Worm (Caenorhabditis elegans): ENCODE results near the gene C47D2.1.

Gene C47D2.1

DNA sequence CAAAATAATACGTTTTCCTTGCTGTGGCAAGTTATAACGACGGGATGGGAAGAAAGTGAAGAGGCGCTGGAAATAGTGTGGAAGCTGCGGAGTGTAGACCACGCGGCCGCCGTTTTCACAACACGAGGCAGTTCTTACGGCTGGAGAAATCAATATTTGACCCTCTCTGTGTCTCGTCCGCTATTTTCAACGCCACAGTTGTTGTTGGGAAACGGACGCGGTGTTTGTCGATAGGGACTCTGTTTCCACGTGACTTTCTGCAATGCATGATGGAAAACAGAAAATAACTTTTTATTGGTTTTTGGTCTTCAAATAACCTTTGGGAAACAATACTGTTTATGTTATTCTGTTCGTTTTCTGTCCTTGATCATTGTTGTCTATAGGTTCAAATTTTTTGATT is 17.0 kb downstream of the C47D2.1 start, which contains the start of gene K02A6.3 (continued):
- TF ChIP-seq nhr-237 (tag; optimal IDR thresholded peaks at IDR 0.05) = no peak
- TF ChIP-seq dmd-6 (GFP tag; IDR thresholded peaks at IDR 0.05) = peak; percentile 94
- no peak for TF ChIP-seq tag-97 (GFP tag; IDR thresholded peaks at IDR 0.05)
- TF ChIP-seq hif-1 (tag; optimal IDR thresholded peaks at IDR 0.05) = peak; percentile 9 to 86
- TF ChIP-seq dpl-1 (GFP tag; optimal IDR thresholded peaks at IDR 0.05) = peak; percentile 56
- no peak for TF ChIP-seq duxl-1 (tag; optimal IDR thresholded peaks at IDR 0.05; ENCODE audit: poor library complexity)
- TF ChIP-seq saeg-2 (GFP tag; IDR thresholded peaks at IDR 0.05) = no peak
- 0 out of 2 replicates have a peak, but pooled peaks have one; percentile 11 for TF ChIP-seq nhr-41 (GFP tag; IDR thresholded peaks at IDR 0.05)
- TF ChIP-seq lin-15B (tag; optimal IDR thresholded peaks at IDR 0.05) = no peak
- TF ChIP-seq ceh-62 (tag; optimal IDR thresholded peaks at IDR 0.05) = no peak
- peak; percentile 63 for TF ChIP-seq nhr-76 (tag; optimal IDR thresholded peaks at IDR 0.05)
- no peak for TF ChIP-seq F26F4.8 (GFP tag; conservative IDR thresholded peaks at IDR 0.05)
- TF ChIP-seq arid-1 (GFP tag; conservative IDR thresholded peaks at IDR 0.05) = peak; percentile 37; the same call in 1 of the 2 replicates
- no peak for TF ChIP-seq ceh-32 (tag; optimal IDR thresholded peaks at IDR 0.05; ENCODE audit: poor library complexity)
- no peak for TF ChIP-seq lin-39 (tag; optimal IDR thresholded peaks at IDR 0.05)
- TF ChIP-seq ZK337.2 (GFP tag; IDR thresholded peaks at IDR 0.05) = no peak
- TF ChIP-seq nhr-28 (tag; optimal IDR thresholded peaks at IDR 0.05) = peak; percentile 86
- no peak for TF ChIP-seq ama-1 (optimal IDR thresholded peaks at IDR 0.05)
- peak; percentile 78 for TF ChIP-seq jun-1 (tag; optimal IDR thresholded peaks at IDR 0.05)
- TF ChIP-seq pha-4 (GFP tag; IDR thresholded peaks at IDR 0.05) = peak; percentile 62
- TF ChIP-seq pha-4 (tag; optimal IDR thresholded peaks at IDR 0.05) = peak; percentile 21
- TF ChIP-seq spr-1 (tag; optimal IDR thresholded peaks at IDR 0.05) = peak; percentile 3
- TF ChIP-seq daf-19 (GFP tag; conservative IDR thresholded peaks at IDR 0.05) = no peak
- peak; percentile 78 for TF ChIP-seq ceh-28 (tag; optimal IDR thresholded peaks at IDR 0.05)
- peak; percentile 85 for TF ChIP-seq nhr-48 (tag; optimal IDR thresholded peaks at IDR 0.05)
- TF ChIP-seq ZK546.5 (tag; optimal IDR thresholded peaks at IDR 0.05) = no peak
- TF ChIP-seq snpc-4 (tag; optimal IDR thresholded peaks at IDR 0.05) = no peak
- TF ChIP-seq F10B5.3 (tag; optimal IDR thresholded peaks at IDR 0.05) = no peak
- peak; percentile 54 for TF ChIP-seq nhr-6 (tag; optimal IDR thresholded peaks at IDR 0.05)
- TF ChIP-seq gei-8 (GFP tag; optimal IDR thresholded peaks at IDR 0.05) = peak; percentile 77
- no peak for TF ChIP-seq fkh-10 (GFP tag; optimal IDR thresholded peaks at IDR 0.05)
- no peak for TF ChIP-seq ceh-44 (GFP tag; IDR thresholded peaks at IDR 0.05)
- TF ChIP-seq hlh-30 (tag; optimal IDR thresholded peaks at IDR 0.05; ENCODE audit: insufficient read depth) = peak; percentile 99
- TF ChIP-seq unc-39 (tag; optimal IDR thresholded peaks at IDR 0.05) = no peak
- no peak for TF ChIP-seq nhr-42 (GFP tag; IDR thresholded peaks at IDR 0.05)
- TF ChIP-seq mdt-29 (GFP tag; IDR thresholded peaks at IDR 0.05) = peak; percentile 66; the same call in 1 of the 2 replicates
- no peak for TF ChIP-seq daf-12 (tag; optimal IDR thresholded peaks at IDR 0.05)
- no peak for TF ChIP-seq egl-27 (tag; optimal IDR thresholded peaks at IDR 0.05)
- peak in 1 of 2 experiments; percentile 83 for TF ChIP-seq lsy-2 (tag; optimal IDR thresholded peaks at IDR 0.05)
- TF ChIP-seq aha-1 (tag) = peak; percentile 95
- no peak for TF ChIP-seq attf-4 (tag; optimal IDR thresholded peaks at IDR 0.05)
- no peak for TF ChIP-seq lin-13 (GFP tag; optimal IDR thresholded peaks at IDR 0.05)
- TF ChIP-seq pqm-1 (tag; optimal IDR thresholded peaks at IDR 0.05) = peak; percentile 41
- no peak for TF ChIP-seq zfp-2 (tag; optimal IDR thresholded peaks at IDR 0.05)
- no peak; the same call in 1 of the 2 replicates for TF ChIP-seq egl-43 (GFP tag; IDR thresholded peaks at IDR 0.05)
- TF ChIP-seq zag-1 (tag; optimal IDR thresholded peaks at IDR 0.05) = no peak
- no peak for TF ChIP-seq cey-2 (tag; optimal IDR thresholded peaks at IDR 0.05; ENCODE audit: borderline replicate concordance, insufficient read depth)
- no peak for TF ChIP-seq R02D3.7 (tag; optimal IDR thresholded peaks at IDR 0.05)
- no peak for TF ChIP-seq Y5F2A.4 (GFP tag; optimal IDR thresholded peaks at IDR 0.05)
- peak; percentile 93 for TF ChIP-seq mep-1 (tag; optimal IDR thresholded peaks at IDR 0.05)
- TF ChIP-seq lir-3 (tag; optimal IDR thresholded peaks at IDR 0.05) = no peak
- no peak for TF ChIP-seq lin-38 (GFP tag; IDR thresholded peaks at IDR 0.05)
- TF ChIP-seq dmd-8 (GFP tag; IDR thresholded peaks at IDR 0.05) = no peak
